Fruit fly (Drosophila melanogaster) S2 (cell line): ENCODE data around the gene CG7231.

Experiments used
- CG8478 ChIP-seq: fragments of >200 bp; optimal IDR thresholded peaks from 2 replicates; lab custom pipeline; 2018
- CTCF ChIP-seq, 2 experiments: fragments of >200 bp; optimal IDR thresholded peaks; 2 replicates each; lab custom pipeline; 2018

- no peak for TF ChIP-seq CG8478 (lab: Kevin White, UChicago)
- no peak for TF ChIP-seq CTCF (optimal IDR thresholded peaks at IDR 0.05; lab: Kevin White, UChicago)
Measured at dm6 chr2L:8034734-8035133, 51.0 kb downstream of the CG7231 start.
